Worm (Caenorhabditis elegans) whole organism, L1 larva: Measurements from ENCODE around the gene skr-12.

ENCODE experiments used
- ama-1 ChIP-seq: fragments of 150-350 bp; optimal IDR thresholded peaks from 2 replicates; lab custom pipeline; 2014
- ceh-82 ChIP-seq, 3 experiments: fragments of 150-350 bp in 1 of 3; sonication (generic microtip) in 2 of 3; optimal IDR thresholded peaks; 2 replicates each; lab custom pipeline; 2014 to 2017; ENCODE audit warnings: missing biosample characterization in 3 of 3, missing genetic modification characterization in 3 of 3
- unc-62 ChIP-seq: fragments of 150-350 bp; optimal IDR thresholded peaks from 2 replicates; lab custom pipeline; 2014; ENCODE audit warnings: missing biosample characterization, missing genetic modification reagents, missing genetic modification characterization

DNA sequence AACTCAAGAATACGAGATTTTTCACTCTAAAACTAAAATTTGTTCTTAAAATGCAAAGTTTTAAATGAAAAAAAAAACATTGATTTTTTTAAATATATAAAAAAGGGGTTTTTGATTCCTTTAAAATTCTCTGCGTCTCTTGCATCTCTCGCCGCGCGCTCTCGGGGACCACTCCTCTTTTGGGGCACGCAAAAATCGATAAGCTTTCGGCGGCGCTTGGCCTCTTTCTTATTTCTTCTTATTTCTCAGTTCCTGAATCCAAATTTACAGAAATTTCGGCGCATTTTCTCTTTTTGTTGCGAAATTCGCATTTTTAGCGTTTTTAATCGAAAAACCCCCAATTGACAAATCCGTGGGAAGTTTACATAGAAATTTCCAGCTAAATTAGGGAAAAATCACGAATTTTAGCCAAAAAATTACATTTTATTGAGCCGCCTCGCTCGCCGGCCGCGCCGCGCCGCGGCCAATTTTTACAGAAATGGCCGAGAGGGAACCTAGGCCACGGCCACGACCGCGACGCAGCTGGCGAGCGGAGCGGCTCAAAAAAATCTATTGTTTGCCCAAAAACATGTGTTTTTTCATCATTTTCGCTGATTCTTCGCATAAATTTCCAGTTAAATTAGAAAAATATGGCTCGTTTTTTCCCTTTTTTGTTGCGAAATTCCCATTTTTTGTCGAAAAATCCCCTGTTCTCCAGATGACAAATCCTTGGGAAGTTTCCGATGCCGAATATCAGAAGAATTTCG, 47.9 kb upstream of the skr-12 start, which contains the start of gene itsn-1:
- TF ChIP-seq unc-62 (GFP tag; lab: Kevin White, UChicago), result no peak
- no peak for TF ChIP-seq ama-1
- no peak for TF ChIP-seq ceh-82 (tag; optimal IDR thresholded peaks at IDR 0.05; lab: Kevin White, UChicago)
